Worm (Caenorhabditis elegans) whole organism, mixed stage, embryonic: Measurements from ENCODE around the gene dct-7.

Experiments used
- lsy-2 ChIP-seq: fragments of 150-350 bp; optimal IDR thresholded peaks from 2 replicates; lab custom pipeline; 2014; ENCODE audit warnings: missing biosample characterization, missing genetic modification characterization
- snpc-4 ChIP-seq: fragments of 150-350 bp; optimal IDR thresholded peaks from 2 replicates; lab custom pipeline; 2014; ENCODE audit warnings: missing biosample characterization, missing genetic modification characterization
- sptf-1 ChIP-seq: sonication (generic microtip); optimal IDR thresholded peaks from 2 replicates; lab custom pipeline; 2017; ENCODE audit warnings: mild to moderate bottlenecking, missing genetic modification characterization, moderate library complexity, missing compliant biosample characterization
- unc-62 ChIP-seq: fragments of 150-350 bp; optimal IDR thresholded peaks from 2 replicates; lab custom pipeline; 2014; ENCODE audit warnings: missing biosample characterization, missing genetic modification reagents, missing genetic modification characterization

ce11 chrIV:4336139-4336851, 45.9 kb upstream of the dct-7 start, which contains the start of the genes W03B1.3 and oac-51:
- TF ChIP-seq snpc-4 (tag; lab: Kevin White, UChicago) (no peak), lsy-2 (tag; lab: Kevin White, UChicago) (no peak), sptf-1 (tag; lab: Kevin White, UChicago) (no peak), unc-62 (GFP tag; lab: Kevin White, UChicago) (no peak)
